Fruit fly (Drosophila melanogaster) whole organism, embryonic: ENCODE measurements around the gene E2f1.
A peak's percentile ranks its signal among the peaks of the same experiment; 100 is the strongest.

Experiments
- Abd-B ChIP-seq: fragments of 200-800 bp; sonication (Bioruptor generic); optimal IDR thresholded peaks from 2 replicates; lab custom pipeline; 2018; ENCODE audit warnings: missing biosample characterization, mild to moderate bottlenecking, missing genetic modification characterization, moderate library complexity
- Awh ChIP-seq: fragments of 200-800 bp; sonication (Bioruptor generic); IDR thresholded peaks from 2 replicates; pipeline ENCODE4, ENCODE4 v1.3.6; 2022; ENCODE audit warnings: missing biosample characterization, missing genetic modification characterization
- Blimp-1 ChIP-seq: fragments of 200-800 bp; sonication (Bioruptor generic); optimal IDR thresholded peaks from 3 replicates; lab custom pipeline; 2018; ENCODE audit warnings: missing biosample characterization, missing genetic modification characterization, mild to moderate bottlenecking, moderate library complexity, missing genetic modification reagents
- CG10462 ChIP-seq: fragments of 200-800 bp; sonication (Bioruptor generic); optimal IDR thresholded peaks from 2 replicates; lab custom pipeline; 2016; ENCODE audit warnings: missing biosample characterization, missing genetic modification characterization
- CG11560 ChIP-seq: fragments of 200-800 bp; sonication (Bioruptor generic); IDR thresholded peaks from 3 replicates; pipeline ENCODE4 v1.3.6; 2022; ENCODE audit warnings: missing biosample characterization, missing genetic modification characterization
- CG16813 ChIP-seq: fragments of 200-800 bp; sonication (Bioruptor generic); IDR thresholded peaks from 3 replicates; pipeline ENCODE4 v1.3.6; 2022; ENCODE audit warnings: missing biosample characterization, missing genetic modification characterization; ENCODE audit not compliant: partially characterized antibody
- CG17385 ChIP-seq: fragments of 200-800 bp; sonication (Bioruptor generic); optimal IDR thresholded peaks from 3 replicates; lab custom pipeline; 2018; ENCODE audit warnings: missing biosample characterization, mild to moderate bottlenecking, missing genetic modification characterization
- CG18764 ChIP-seq: fragments of 200-800 bp; sonication (Bioruptor generic); optimal IDR thresholded peaks from 3 replicates; lab custom pipeline; 2016; ENCODE audit warnings: missing biosample characterization, missing genetic modification characterization
- CG2678 ChIP-seq: fragments of 200-800 bp; sonication (Bioruptor generic); optimal IDR thresholded peaks from 3 replicates; lab custom pipeline; 2019; ENCODE audit warnings: missing biosample characterization, mild to moderate bottlenecking, missing genetic modification characterization, moderate library complexity
- CG2875 ChIP-seq: fragments of 200-800 bp; sonication (Bioruptor generic); optimal IDR thresholded peaks from 2 replicates; lab custom pipeline; 2017; ENCODE audit warnings: missing biosample characterization, mild to moderate bottlenecking, missing genetic modification characterization, missing genetic modification reagents
- CG3995 ChIP-seq: fragments of 200-800 bp; sonication (Bioruptor generic); optimal IDR thresholded peaks from 3 replicates; lab custom pipeline; 2016; ENCODE audit warnings: missing biosample characterization, missing genetic modification characterization
- CG4820 ChIP-seq: fragments of 200-800 bp; sonication (Bioruptor generic); optimal IDR thresholded peaks from 3 replicates; lab custom pipeline; 2016; ENCODE audit warnings: missing biosample characterization, missing genetic modification characterization
- CG6765 ChIP-seq: fragments of 200-800 bp; sonication (Bioruptor generic); optimal IDR thresholded peaks from 3 replicates; lab custom pipeline; 2017; ENCODE audit warnings: missing biosample characterization, mild to moderate bottlenecking, missing genetic modification characterization
- CG7271 ChIP-seq: fragments of 200-800 bp; sonication (Bioruptor generic); optimal IDR thresholded peaks from 2 replicates; lab custom pipeline; 2018; ENCODE audit warnings: missing biosample characterization, mild to moderate bottlenecking, missing genetic modification characterization, moderate library complexity
- CG7987 ChIP-seq: fragments of 200-800 bp; sonication (Bioruptor generic); optimal IDR thresholded peaks from 2 replicates; lab custom pipeline; 2018; ENCODE audit warnings: missing biosample characterization, mild to moderate bottlenecking, missing genetic modification characterization, moderate library complexity
- CG8944 ChIP-seq: fragments of 200-800 bp; sonication (Bioruptor generic); optimal IDR thresholded peaks from 3 replicates; lab custom pipeline; 2016; ENCODE audit warnings: missing biosample characterization, missing genetic modification characterization
- CG9817 ChIP-seq: fragments of 200-800 bp; sonication (Bioruptor generic); optimal IDR thresholded peaks from 2 replicates; lab custom pipeline; 2018; ENCODE audit warnings: missing biosample characterization, mild to moderate bottlenecking, missing genetic modification characterization, moderate library complexity
- CTCF ChIP-seq: fragments of 200-800 bp; sonication (Bioruptor generic); optimal IDR thresholded peaks from 2 replicates; lab custom pipeline; 2017; ENCODE audit warnings: missing biosample characterization, mild to moderate bottlenecking, missing genetic modification characterization, moderate library complexity
- Dad ChIP-seq: fragments of 200-800 bp; sonication (Bioruptor generic); optimal IDR thresholded peaks from 3 replicates; lab custom pipeline; 2016; ENCODE audit warnings: missing biosample characterization, missing genetic modification characterization
- Dek ChIP-seq: fragments of 200-800 bp; sonication (Bioruptor generic); optimal IDR thresholded peaks from 3 replicates; lab custom pipeline; 2019; ENCODE audit warnings: missing biosample characterization, mild to moderate bottlenecking, missing genetic modification characterization, moderate library complexity
- E2f1 ChIP-seq: fragments of 200-800 bp; sonication (Bioruptor generic); IDR thresholded peaks from 2 replicates; pipeline ENCODE4 v1.3.6; 2022; ENCODE audit warnings: missing biosample characterization, missing genetic modification characterization
- Hsf ChIP-seq: fragments of 200-800 bp; sonication (Bioruptor generic); optimal IDR thresholded peaks from 3 replicates; lab custom pipeline; 2016; ENCODE audit warnings: missing biosample characterization, missing genetic modification characterization
- Myb ChIP-seq: fragments of 200-800 bp; sonication (Bioruptor generic); optimal IDR thresholded peaks from 2 replicates; lab custom pipeline; 2016; ENCODE audit warnings: missing biosample characterization, missing genetic modification characterization
- NC2α ChIP-seq: fragments of 200-800 bp; sonication (Bioruptor generic); optimal IDR thresholded peaks from 2 replicates; lab custom pipeline; 2016; ENCODE audit warnings: missing biosample characterization, missing genetic modification characterization
- NfI ChIP-seq: fragments of 200-800 bp; sonication (Bioruptor generic); optimal IDR thresholded peaks from 3 replicates; lab custom pipeline; 2018; ENCODE audit warnings: missing biosample characterization, mild to moderate bottlenecking, missing genetic modification characterization, moderate library complexity
- Oli ChIP-seq: fragments of 200-800 bp; sonication (Bioruptor generic); optimal IDR thresholded peaks from 2 replicates; lab custom pipeline; 2018; ENCODE audit warnings: missing biosample characterization, mild to moderate bottlenecking, missing genetic modification characterization, moderate library complexity
- Vsx1 ChIP-seq: fragments of 200-800 bp; sonication (Bioruptor generic); optimal IDR thresholded peaks from 2 replicates; lab custom pipeline; 2017; ENCODE audit warnings: missing biosample characterization, mild to moderate bottlenecking, missing genetic modification characterization, missing genetic modification reagents
- ato ChIP-seq: fragments of 200-800 bp; sonication (Bioruptor generic); IDR thresholded peaks from 2 replicates; pipeline ENCODE4 v1.3.6; 2022; ENCODE audit warnings: missing biosample characterization, missing genetic modification characterization; ENCODE audit not compliant: partially characterized antibody
- bcd ChIP-seq: fragments of 200-800 bp; sonication (Bioruptor generic); optimal IDR thresholded peaks from 2 replicates; lab custom pipeline; 2017; ENCODE audit warnings: missing biosample characterization, mild to moderate bottlenecking, missing genetic modification characterization
- chn ChIP-seq: fragments of 200-800 bp; sonication (Bioruptor generic); optimal IDR thresholded peaks from 2 replicates; lab custom pipeline; 2016; ENCODE audit warnings: missing biosample characterization, missing genetic modification characterization
- da ChIP-seq: fragments of 200-800 bp; sonication (Bioruptor generic); optimal IDR thresholded peaks from 2 replicates; lab custom pipeline; 2016; ENCODE audit warnings: missing biosample characterization, missing genetic modification characterization
- dmrt11E ChIP-seq: fragments of 200-800 bp; sonication (Bioruptor generic); optimal IDR thresholded peaks from 3 replicates; lab custom pipeline; 2018; ENCODE audit warnings: missing biosample characterization, mild to moderate bottlenecking, missing genetic modification characterization, moderate library complexity
- dpn ChIP-seq, 2 experiments: fragments of 200-800 bp; sonication (Bioruptor generic); optimal IDR thresholded peaks; 3 replicates each; lab custom pipeline; 2016; ENCODE audit warnings: missing biosample characterization in 2 of 2, missing genetic modification characterization in 2 of 2
- fd3F ChIP-seq: fragments of 200-800 bp; sonication (Bioruptor generic); optimal IDR thresholded peaks from 2 replicates; lab custom pipeline; 2018; ENCODE audit warnings: missing biosample characterization, mild to moderate bottlenecking, missing genetic modification characterization, moderate library complexity
- jumu ChIP-seq: fragments of 200-800 bp; sonication (Bioruptor generic); optimal IDR thresholded peaks from 3 replicates; lab custom pipeline; 2016; ENCODE audit warnings: missing biosample characterization, missing genetic modification characterization
- kay ChIP-seq: fragments of 200-800 bp; sonication (Bioruptor generic); optimal IDR thresholded peaks from 2 replicates; lab custom pipeline; 2016; ENCODE audit warnings: missing biosample characterization, missing genetic modification characterization
- lilli ChIP-seq: fragments of 200-800 bp; sonication (Bioruptor generic); optimal IDR thresholded peaks from 3 replicates; lab custom pipeline; 2016; ENCODE audit warnings: missing biosample characterization, missing genetic modification characterization
- lola ChIP-seq, 3 experiments: fragments of >200 bp in 2 of 3; fragments of 200-800 bp in 1 of 3; sonication (Bioruptor generic) in 1 of 3; optimal IDR thresholded peaks; 2 replicates each; lab custom pipeline; 2017 to 2019; ENCODE audit warnings: missing biosample characterization in 3 of 3, missing genetic modification characterization in 3 of 3, mild to moderate bottlenecking in 1 of 3, moderate library complexity in 1 of 3
- mam ChIP-seq: fragments of 200-800 bp; sonication (Bioruptor generic); optimal IDR thresholded peaks from 3 replicates; lab custom pipeline; 2016; ENCODE audit warnings: missing biosample characterization, missing genetic modification characterization
- nmo ChIP-seq: fragments of 200-800 bp; sonication (Bioruptor generic); optimal IDR thresholded peaks from 2 replicates; lab custom pipeline; 2018; ENCODE audit warnings: missing biosample characterization, mild to moderate bottlenecking, missing genetic modification characterization, moderate library complexity
- run ChIP-seq: fragments of 200-800 bp; sonication (Bioruptor generic); optimal IDR thresholded peaks from 3 replicates; lab custom pipeline; 2018; ENCODE audit warnings: missing biosample characterization, mild to moderate bottlenecking, missing genetic modification characterization
- scrt ChIP-seq: fragments of 200-800 bp; sonication (Bioruptor generic); optimal IDR thresholded peaks from 2 replicates; lab custom pipeline; 2018; ENCODE audit warnings: missing biosample characterization, mild to moderate bottlenecking, missing genetic modification characterization, moderate library complexity
- shn ChIP-seq: fragments of 200-800 bp; sonication (Bioruptor generic); optimal IDR thresholded peaks from 3 replicates; lab custom pipeline; 2016; ENCODE audit warnings: missing biosample characterization, missing genetic modification characterization
- sim ChIP-seq: fragments of 200-800 bp; sonication (Bioruptor generic); IDR thresholded peaks from 2 replicates; pipeline ENCODE4 v1.3.6; 2022; ENCODE audit warnings: missing biosample characterization, missing genetic modification characterization
- slp2 ChIP-seq: fragments of 200-800 bp; sonication (Bioruptor generic); optimal IDR thresholded peaks from 2 replicates; lab custom pipeline; 2016; ENCODE audit warnings: missing biosample characterization, missing genetic modification characterization
- sug ChIP-seq: fragments of 200-800 bp; optimal IDR thresholded peaks from 2 replicates; lab custom pipeline; 2019; ENCODE audit warnings: missing biosample characterization, mild to moderate bottlenecking, missing genetic modification characterization, moderate library complexity

The E2f1 gene

dm6 chr3R:21614858-21615427, 45.7 kb downstream of the E2f1 start (continued):
- TF ChIP-seq CG17385 (GFP tag; lab: Kevin White, UChicago) (peak; percentile 50), da (GFP tag; lab: Kevin White, UChicago) (peak; percentile 52), Abd-B (peak; percentile 48), Dad (GFP tag; lab: Kevin White, UChicago) (peak; percentile 53), chn (GFP tag; lab: Kevin White, UChicago) (peak; percentile 7), Vsx1 (peak; percentile 52), CG2678 (peak; percentile 78), CG7987 (GFP tag; lab: Kevin White, UChicago) (no peak), CTCF (GFP tag; lab: Kevin White, UChicago) (no peak), sug (tag; lab: Kevin White, UChicago) (peak; percentile 27), NfI (GFP tag; lab: Kevin White, UChicago) (peak; percentile 52), slp2 (GFP tag; lab: Kevin White, UChicago) (peak; percentile 6), fd3F (GFP tag; lab: Kevin White, UChicago) (peak; percentile 33), CG16813 (GFP tag; lab: Robert Waterston, UW) (no peak), sim (GFP tag; lab: Robert Waterston, UW) (no peak), Oli (tag; lab: Kevin White, UChicago) (peak; percentile 68), NC2α (GFP tag; lab: Kevin White, UChicago) (peak; percentile 21), CG18764 (GFP tag; lab: Kevin White, UChicago) (peak; percentile 10), CG4820 (peak; percentile 60), CG6765 (GFP tag; lab: Kevin White, UChicago) (no peak), E2f1 (no peak), lilli (GFP tag; lab: Kevin White, UChicago) (peak; percentile 69), jumu (peak; percentile 52), dpn (GFP tag; optimal IDR thresholded peaks at IDR 0.05; lab: Kevin White, UChicago) (peak; percentile 47 to 65), Myb (GFP tag; lab: Kevin White, UChicago) (peak; percentile 51), CG8944 (GFP tag; lab: Kevin White, UChicago) (peak; percentile 10), CG9817 (tag; lab: Kevin White, UChicago) (peak; percentile 3), dmrt11E (tag; lab: Kevin White, UChicago) (peak; percentile 46), scrt (GFP tag; lab: Kevin White, UChicago) (peak; percentile 59), nmo (GFP tag; lab: Kevin White, UChicago) (peak; percentile 58), shn (peak; percentile 53), Hsf (GFP tag; lab: Kevin White, UChicago) (peak; percentile 65), CG2875 (peak; percentile 46), ato (GFP tag; lab: Robert Waterston, UW) (no peak), Awh (GFP tag; lab: Robert Waterston, UW) (no peak), kay (GFP tag; lab: Kevin White, UChicago) (peak; percentile 69), CG7271 (tag; lab: Kevin White, UChicago) (peak; percentile 34), lola (GFP tag; optimal IDR thresholded peaks at IDR 0.05; lab: Kevin White, UChicago) (peak in 1 of 3 experiments; percentile 51), CG10462 (GFP tag; lab: Kevin White, UChicago) (peak; percentile 9), Dek (tag; lab: Kevin White, UChicago) (peak; percentile 14), CG3995 (GFP tag; lab: Kevin White, UChicago) (peak; percentile 26), run (tag; lab: Kevin White, UChicago) (peak; percentile 31), bcd (GFP tag; lab: Kevin White, UChicago) (peak; percentile 60), mam (GFP tag; lab: Kevin White, UChicago) (peak; percentile 58), Blimp-1 (GFP tag; lab: Kevin White, UChicago) (peak; percentile 61), CG11560 (tag; lab: Robert Waterston, UW) (no peak)
